Worm (Caenorhabditis elegans) whole organism, early embryonic: Measurements from ENCODE around the gene mcm-3.
"Not testable (repeated sequence)": the region's sequence is repeated elsewhere in the genome, so short reads cannot be mapped to it uniquely, and the experiment has no call there.

Experiments
- B0310.2 ChIP-seq: sonication (generic microtip); optimal IDR thresholded peaks from 2 replicates; lab custom pipeline; 2016; ENCODE audit warnings: mild to moderate bottlenecking, missing genetic modification characterization, missing compliant biosample characterization
- F13C5.2 ChIP-seq: sonication (generic microtip); optimal IDR thresholded peaks from 2 replicates; lab custom pipeline; 2017; ENCODE audit warnings: mild to moderate bottlenecking, missing genetic modification characterization, inconsistent platforms, missing compliant biosample characterization
- aly-1 ChIP-seq: sonication (generic microtip); optimal IDR thresholded peaks from 2 replicates; lab custom pipeline; 2016; ENCODE audit warnings: missing genetic modification characterization, missing compliant biosample characterization
- ama-1 ChIP-seq: fragments of 150-350 bp; optimal IDR thresholded peaks from 2 replicates; lab custom pipeline; 2014
- ceh-13 ChIP-seq: fragments of 200-800 bp; sonication (Bioruptor generic); optimal IDR thresholded peaks from 2 replicates; lab custom pipeline; 2018; ENCODE audit warnings: mild to moderate bottlenecking, missing genetic modification characterization, missing compliant biosample characterization
- ceh-36 ChIP-seq: sonication (generic microtip); optimal IDR thresholded peaks from 2 replicates; lab custom pipeline; 2016; ENCODE audit warnings: missing genetic modification characterization, inconsistent platforms, missing compliant biosample characterization
- ets-7 ChIP-seq: sonication (generic microtip); optimal IDR thresholded peaks from 2 replicates; lab custom pipeline; 2016; ENCODE audit warnings: missing genotype, missing genetic modification characterization, missing compliant biosample characterization
- flt-1 ChIP-seq: fragments of 200-800 bp; sonication (Bioruptor generic); IDR thresholded peaks from 2 replicates; pipeline ENCODE4 v1.3.6; 2022; ENCODE audit warnings: missing genetic modification characterization, missing compliant biosample characterization
- hmbx-1 ChIP-seq: sonication (generic microtip); optimal IDR thresholded peaks from 2 replicates; lab custom pipeline; 2016; ENCODE audit warnings: mild to moderate bottlenecking, missing genetic modification characterization, missing compliant biosample characterization
- hmg-4 ChIP-seq: fragments of 200-800 bp; sonication (Bioruptor generic); optimal IDR thresholded peaks from 2 replicates; lab custom pipeline; 2018; ENCODE audit warnings: mild to moderate bottlenecking, missing genetic modification characterization, missing compliant biosample characterization
- hnd-1 ChIP-seq: sonication (generic microtip); optimal IDR thresholded peaks from 2 replicates; lab custom pipeline; 2016; ENCODE audit warnings: missing genetic modification characterization, missing compliant biosample characterization
- pes-1 ChIP-seq: fragments of 200-800 bp; sonication (Bioruptor generic); IDR thresholded peaks from 2 replicates; pipeline ENCODE4 v1.3.6; 2022; ENCODE audit warnings: missing genetic modification reagents, missing genetic modification characterization, missing compliant biosample characterization
- scrt-1 ChIP-seq: fragments of 200-800 bp; sonication (Bioruptor generic); IDR thresholded peaks from 2 replicates; pipeline ENCODE4 v1.3.6; 2022; ENCODE audit warnings: missing genetic modification characterization, missing compliant biosample characterization
- sea-1 ChIP-seq: fragments of 200-800 bp; sonication (Bioruptor generic); conservative IDR thresholded peaks from 2 replicates; pipeline ENCODE4 v1.3.6; 2022; ENCODE audit warnings: missing genetic modification characterization, missing compliant biosample characterization
- tbx-11 ChIP-seq: fragments of 200-800 bp; sonication (Bioruptor generic); IDR thresholded peaks from 2 replicates; pipeline ENCODE4 v1.3.6; 2022; ENCODE audit warnings: missing genetic modification characterization, missing compliant biosample characterization
- tbx-37 ChIP-seq: fragments of 200-800 bp; sonication (Bioruptor generic); conservative IDR thresholded peaks from 2 replicates; pipeline ENCODE4 v1.3.6; 2022; ENCODE audit warnings: missing genetic modification reagents, missing genetic modification characterization, missing compliant biosample characterization
- tra-4 ChIP-seq: sonication (generic microtip); optimal IDR thresholded peaks from 2 replicates; lab custom pipeline; 2017; ENCODE audit warnings: missing genetic modification characterization, missing compliant biosample characterization

mcm-3 gene

ce11 chrV:15059534-15059933 is at the start of gene mcm-3, which contains the start of gene C25D7.15:
Gene mcm-3 (minus strand): TSS chrV:15059599.
Gene C25D7.15 (plus strand): TSS chrV:15059808.
- no peak for TF ChIP-seq tbx-11 (GFP tag; lab: Robert Waterston, UW)
- no peak for TF ChIP-seq sea-1 (GFP tag; lab: Robert Waterston, UW)
- TF ChIP-seq F13C5.2 (tag; lab: Kevin White, UChicago) = no peak
- TF ChIP-seq hmbx-1 (tag; lab: Kevin White, UChicago) = no peak

ce11 chrV:15105893-15106598 is 46.6 kb upstream of the mcm-3 start, which contains the start of gene C01G10.14:
Gene C01G10.14 (minus strand): TSS chrV:15105943.
- not testable (repeated sequence) for TF ChIP-seq scrt-1 (GFP tag; lab: Robert Waterston, UW); hmbx-1 (tag; lab: Kevin White, UChicago); hmg-4 (GFP tag; lab: Kevin White, UChicago)

- TF ChIP-seq flt-1 (GFP tag; lab: Robert Waterston, UW) (no peak), scrt-1 (GFP tag; lab: Robert Waterston, UW) (no peak), B0310.2 (no peak), tra-4 (no peak), ceh-13 (GFP tag; lab: Kevin White, UChicago) (no peak), ama-1 (no peak), ceh-36 (tag; lab: Kevin White, UChicago) (no peak), F13C5.2 (tag; lab: Kevin White, UChicago) (no peak), hmg-4 (GFP tag; lab: Kevin White, UChicago) (no peak), aly-1 (tag; lab: Kevin White, UChicago) (no peak), hmbx-1 (tag; lab: Kevin White, UChicago) (no peak), pes-1 (GFP tag; lab: Robert Waterston, UW) (no peak), sea-1 (GFP tag; lab: Robert Waterston, UW) (no peak), ets-7 (tag; lab: Kevin White, UChicago) (no peak), hnd-1 (tag; lab: Kevin White, UChicago) (no peak), tbx-11 (GFP tag; lab: Robert Waterston, UW) (no peak), tbx-37 (no peak)
These were observed 40.0 kb upstream of the mcm-3 start, which contains the start of gene C01G10.1 for ce11 chrV:15099447-15099846. Gene C01G10.1 (plus strand): TSS chrV:15099747.

- TF ChIP-seq aly-1 (tag; lab: Kevin White, UChicago) (no peak), pes-1 (GFP tag; lab: Robert Waterston, UW) (no peak), ceh-36 (tag; lab: Kevin White, UChicago) (no peak), flt-1 (GFP tag; lab: Robert Waterston, UW) (no peak), tra-4 (no peak), tbx-37 (no peak), ets-7 (tag; lab: Kevin White, UChicago) (no peak), tbx-11 (GFP tag; lab: Robert Waterston, UW) (no peak), ama-1 (no peak), hnd-1 (tag; lab: Kevin White, UChicago) (no peak), F13C5.2 (tag; lab: Kevin White, UChicago) (no peak), hmbx-1 (tag; lab: Kevin White, UChicago) (no peak), ceh-13 (GFP tag; lab: Kevin White, UChicago) (no peak), hmg-4 (GFP tag; lab: Kevin White, UChicago) (no peak), sea-1 (GFP tag; lab: Robert Waterston, UW) (no peak)
These were observed 35.4 kb upstream of the mcm-3 start, which contains the start of gene srx-78 for ce11 chrV:15094749-15095148. Gene srx-78 (plus strand): TSS chrV:15095049.

DNA sequence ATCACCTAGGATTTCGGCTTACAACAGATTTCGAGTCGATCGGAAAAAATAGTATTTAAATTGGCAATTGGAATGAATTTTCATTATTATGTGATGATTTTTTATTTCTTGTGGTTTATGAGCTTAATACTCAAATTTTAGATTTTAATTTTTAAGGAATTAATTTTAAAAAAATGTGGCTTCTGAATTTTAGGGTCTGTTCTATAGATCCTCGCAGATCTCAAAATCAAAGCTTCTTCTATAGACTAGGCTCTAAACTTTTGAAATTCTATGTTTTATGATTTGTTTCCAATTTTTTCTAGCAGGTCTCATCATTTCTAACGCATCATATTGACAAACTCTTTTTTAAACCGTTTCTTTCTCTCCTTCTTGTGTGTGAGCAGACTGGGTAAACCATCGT is 33.3 kb upstream of the mcm-3 start, which contains the start of gene txt-12:
Gene txt-12 (plus strand): TSS at position 301 of the 400 bp plus-strand sequence.
- TF ChIP-seq hmg-4 (GFP tag; lab: Kevin White, UChicago) (no peak), ceh-13 (GFP tag; lab: Kevin White, UChicago) (no peak), flt-1 (GFP tag; lab: Robert Waterston, UW) (no peak), ama-1 (no peak), tbx-37 (no peak), ceh-36 (tag; lab: Kevin White, UChicago) (no peak), sea-1 (GFP tag; lab: Robert Waterston, UW) (no peak), pes-1 (GFP tag; lab: Robert Waterston, UW) (no peak), hnd-1 (tag; lab: Kevin White, UChicago) (no peak), ets-7 (tag; lab: Kevin White, UChicago) (no peak), hmbx-1 (tag; lab: Kevin White, UChicago) (no peak), B0310.2 (no peak), tra-4 (no peak), tbx-11 (GFP tag; lab: Robert Waterston, UW) (no peak), aly-1 (tag; lab: Kevin White, UChicago) (no peak), scrt-1 (GFP tag; lab: Robert Waterston, UW) (no peak), F13C5.2 (tag; lab: Kevin White, UChicago) (no peak)

- TF ChIP-seq pes-1 (GFP tag; lab: Robert Waterston, UW) (no peak), scrt-1 (GFP tag; lab: Robert Waterston, UW) (no peak), tbx-11 (GFP tag; lab: Robert Waterston, UW) (no peak), hnd-1 (tag; lab: Kevin White, UChicago) (no peak), ets-7 (tag; lab: Kevin White, UChicago) (no peak), hmbx-1 (tag; lab: Kevin White, UChicago) (no peak), ceh-13 (GFP tag; lab: Kevin White, UChicago) (no peak), B0310.2 (no peak), sea-1 (GFP tag; lab: Robert Waterston, UW) (no peak), ceh-36 (tag; lab: Kevin White, UChicago) (no peak), flt-1 (GFP tag; lab: Robert Waterston, UW) (no peak), aly-1 (tag; lab: Kevin White, UChicago) (no peak), tbx-37 (no peak), F13C5.2 (tag; lab: Kevin White, UChicago) (no peak), tra-4 (no peak), ama-1 (no peak), hmg-4 (GFP tag; lab: Kevin White, UChicago) (no peak)
These were observed 31.1 kb upstream of the mcm-3 start, which contains the start of gene C01G10.17 for ce11 chrV:15090457-15090856. Gene C01G10.17 (plus strand): TSS chrV:15090757.
